Fruit fly (Drosophila melanogaster): ENCODE measurements around the gene SF1.
A peak's percentile ranks its signal among the peaks of the same experiment; 100 is the strongest.

The SF1 gene

DNA sequence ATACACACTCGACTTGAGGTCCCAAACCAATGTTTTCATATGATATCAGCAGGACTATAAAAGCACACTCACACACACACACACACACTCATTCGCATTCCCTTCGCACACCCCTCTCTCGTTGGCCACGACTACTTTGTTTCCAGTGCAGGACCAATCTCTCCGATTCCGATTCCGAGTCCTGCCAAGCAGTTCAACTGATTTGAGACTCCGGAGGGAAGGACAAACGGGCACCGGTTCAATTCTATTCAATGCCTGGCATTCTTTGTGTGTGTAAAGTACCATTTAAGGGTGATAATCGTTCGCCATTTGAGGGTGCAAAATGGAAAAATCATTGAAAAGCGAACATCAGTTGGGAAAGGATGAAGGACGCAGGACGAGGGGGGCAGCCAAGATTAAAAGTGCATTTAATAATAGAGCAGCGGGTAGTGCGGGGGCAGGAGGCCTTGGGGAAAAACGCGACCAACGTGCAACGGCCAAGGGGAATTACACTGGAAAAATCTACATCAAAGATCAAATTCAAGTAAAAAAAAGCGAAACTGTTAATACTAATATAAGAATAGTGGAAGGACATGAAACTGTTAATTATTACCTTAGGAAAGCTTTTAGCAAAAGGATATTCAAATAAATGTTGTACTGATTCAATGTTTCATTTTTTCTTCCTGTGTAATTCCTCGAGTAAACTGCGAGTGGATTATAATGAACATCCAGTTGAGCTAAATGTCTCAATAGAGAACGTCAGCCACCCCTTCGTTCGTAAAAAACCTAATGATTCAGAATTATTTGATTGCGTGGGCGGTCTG, 43.6 kb downstream of the SF1 start:
- TF ChIP-seq Myc (optimal IDR thresholded peaks at IDR 0.05), result no peak
- TF ChIP-seq fru (GFP tag; optimal IDR thresholded peaks at IDR 0.05), result peak; percentile 40
- peak; percentile 12 for TF ChIP-seq br (GFP tag; optimal IDR thresholded peaks at IDR 0.05)
- TF ChIP-seq jim (GFP tag; optimal IDR thresholded peaks at IDR 0.05), result no peak
- no peak for TF ChIP-seq Dif (GFP tag; optimal IDR thresholded peaks at IDR 0.05; ENCODE audit: partially characterized antibody)
- TF ChIP-seq OdsH (GFP tag; optimal IDR thresholded peaks at IDR 0.05), result peak; percentile 22
- TF ChIP-seq lola (GFP tag; optimal IDR thresholded peaks at IDR 0.05), result no peak
- TF ChIP-seq foxo (GFP tag; optimal IDR thresholded peaks at IDR 0.05), result peak in 1 of 2 experiments; percentile 57
- TF ChIP-seq h (GFP tag; optimal IDR thresholded peaks at IDR 0.05), result peak; percentile 44
- TF ChIP-seq rgr (GFP tag; optimal IDR thresholded peaks at IDR 0.05), result peak; percentile 23
- no peak for TF ChIP-seq GATAd (GFP tag; optimal IDR thresholded peaks at IDR 0.05)
- no peak for TF ChIP-seq pan (optimal IDR thresholded peaks at IDR 0.05)
- TF ChIP-seq Sp1 (GFP tag; optimal IDR thresholded peaks at IDR 0.05), result peak; percentile 52
- TF ChIP-seq Hr78 (GFP tag; optimal IDR thresholded peaks at IDR 0.05), result no peak
- TF ChIP-seq Dfd (GFP tag; optimal IDR thresholded peaks at IDR 0.05), result peak; percentile 23
- no peak for TF ChIP-seq CG9705 (GFP tag; optimal IDR thresholded peaks at IDR 0.05)
- no peak for TF ChIP-seq sage (GFP tag; optimal IDR thresholded peaks at IDR 0.05)
- TF ChIP-seq HLH106 (tag; optimal IDR thresholded peaks at IDR 0.05), result peak; percentile 53
- no peak for TF ChIP-seq Hr83 (GFP tag; optimal IDR thresholded peaks at IDR 0.05; ENCODE audit: poor library complexity, severe bottlenecking)
- TF ChIP-seq ey (GFP tag; optimal IDR thresholded peaks at IDR 0.05), result peak; percentile 29

- TF ChIP-seq psq (GFP tag; optimal IDR thresholded peaks at IDR 0.05) (no peak), pan (optimal IDR thresholded peaks at IDR 0.05) (no peak), CrebA (GFP tag; optimal IDR thresholded peaks at IDR 0.05; ENCODE audit: borderline replicate concordance) (no peak), Sp1 (GFP tag; optimal IDR thresholded peaks at IDR 0.05) (no peak), Dif (GFP tag; optimal IDR thresholded peaks at IDR 0.05; ENCODE audit: partially characterized antibody) (no peak), sage (GFP tag; optimal IDR thresholded peaks at IDR 0.05) (no peak), lola (GFP tag; optimal IDR thresholded peaks at IDR 0.05) (no peak), rgr (GFP tag; optimal IDR thresholded peaks at IDR 0.05) (no peak), Hr78 (GFP tag; optimal IDR thresholded peaks at IDR 0.05) (no peak), br (GFP tag; optimal IDR thresholded peaks at IDR 0.05) (no peak), Mio (GFP tag; optimal IDR thresholded peaks at IDR 0.05) (no peak), dmrt93B (GFP tag; optimal IDR thresholded peaks at IDR 0.05) (no peak), OdsH (GFP tag; optimal IDR thresholded peaks at IDR 0.05) (no peak), Hnf4 (GFP tag; optimal IDR thresholded peaks at IDR 0.05) (no peak), tai (GFP tag; optimal IDR thresholded peaks at IDR 0.05) (no peak), foxo (GFP tag; optimal IDR thresholded peaks at IDR 0.05) (no peak), CG9705 (GFP tag; optimal IDR thresholded peaks at IDR 0.05) (no peak), jim (GFP tag; optimal IDR thresholded peaks at IDR 0.05) (no peak), fru (GFP tag; optimal IDR thresholded peaks at IDR 0.05) (no peak)
Measured at dm6 chr3R:17588805-17589204, 48.6 kb downstream of the SF1 start.

- no peak for TF ChIP-seq Dfd (GFP tag; optimal IDR thresholded peaks at IDR 0.05)
Measured at dm6 chr3R:17591831-17592230, 51.6 kb downstream of the SF1 start.

DNA sequence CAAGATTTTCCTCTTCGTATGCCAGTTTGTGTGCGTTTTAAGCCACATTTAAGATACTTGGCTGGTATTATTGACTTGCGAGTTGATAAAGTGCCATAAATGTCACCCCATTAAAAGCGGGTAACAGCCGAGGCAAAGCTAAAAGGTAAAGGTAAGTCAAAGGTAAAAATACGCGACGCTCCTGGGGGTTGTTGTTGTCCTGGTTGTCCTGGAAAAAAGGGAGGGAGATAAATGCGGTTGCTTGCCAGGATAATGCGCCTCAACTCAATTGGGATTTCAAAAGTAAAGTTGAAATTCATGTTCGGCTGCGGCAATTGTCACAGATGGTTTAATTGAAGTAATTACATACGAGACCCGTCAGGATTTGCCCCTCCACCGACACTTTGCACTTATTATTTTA, 53.2 kb downstream of the SF1 start:
- TF ChIP-seq Sp1 (GFP tag; optimal IDR thresholded peaks at IDR 0.05) (no peak), ey (GFP tag; optimal IDR thresholded peaks at IDR 0.05) (no peak), GATAd (GFP tag; optimal IDR thresholded peaks at IDR 0.05) (no peak), Mio (GFP tag; optimal IDR thresholded peaks at IDR 0.05) (no peak), sage (GFP tag; optimal IDR thresholded peaks at IDR 0.05) (no peak), jim (GFP tag; optimal IDR thresholded peaks at IDR 0.05) (no peak), brk (GFP tag; optimal IDR thresholded peaks at IDR 0.05) (no peak), Dfd (GFP tag; optimal IDR thresholded peaks at IDR 0.05) (no peak), dsf (GFP tag; optimal IDR thresholded peaks at IDR 0.05; ENCODE audit: borderline replicate concordance) (no peak), N (GFP tag; optimal IDR thresholded peaks at IDR 0.05) (no peak), Hnf4 (GFP tag; optimal IDR thresholded peaks at IDR 0.05) (no peak), woc (GFP tag; optimal IDR thresholded peaks at IDR 0.05) (no peak), rgr (GFP tag; optimal IDR thresholded peaks at IDR 0.05) (no peak), usp (GFP tag; optimal IDR thresholded peaks at IDR 0.05) (no peak), lola (GFP tag; optimal IDR thresholded peaks at IDR 0.05) (no peak), br (GFP tag; optimal IDR thresholded peaks at IDR 0.05) (no peak), Rel (GFP tag; optimal IDR thresholded peaks at IDR 0.05) (no peak), Rel (tag; optimal IDR thresholded peaks at IDR 0.05) (no peak), OdsH (GFP tag; optimal IDR thresholded peaks at IDR 0.05) (no peak)
